Worm (Caenorhabditis elegans) whole organism, L4/young adult: ENCODE data around the gene sto-5.

Experiments
- W03F9.2 ChIP-seq: fragments of 150-350 bp; optimal IDR thresholded peaks from 2 replicates; lab custom pipeline; 2014; ENCODE audit warnings: missing biosample characterization, missing genetic modification characterization
- dao-5 ChIP-seq: sonication (generic microtip); optimal IDR thresholded peaks from 2 replicates; lab custom pipeline; 2016; ENCODE audit warnings: missing genotype, missing genetic modification characterization, moderate library complexity, missing compliant biosample characterization
- him-1 ChIP-seq: sonication (generic microtip); optimal IDR thresholded peaks from 2 replicates; lab custom pipeline; 2016; ENCODE audit warnings: missing genotype, missing genetic modification reagents, missing genetic modification characterization, missing compliant biosample characterization

DNA sequence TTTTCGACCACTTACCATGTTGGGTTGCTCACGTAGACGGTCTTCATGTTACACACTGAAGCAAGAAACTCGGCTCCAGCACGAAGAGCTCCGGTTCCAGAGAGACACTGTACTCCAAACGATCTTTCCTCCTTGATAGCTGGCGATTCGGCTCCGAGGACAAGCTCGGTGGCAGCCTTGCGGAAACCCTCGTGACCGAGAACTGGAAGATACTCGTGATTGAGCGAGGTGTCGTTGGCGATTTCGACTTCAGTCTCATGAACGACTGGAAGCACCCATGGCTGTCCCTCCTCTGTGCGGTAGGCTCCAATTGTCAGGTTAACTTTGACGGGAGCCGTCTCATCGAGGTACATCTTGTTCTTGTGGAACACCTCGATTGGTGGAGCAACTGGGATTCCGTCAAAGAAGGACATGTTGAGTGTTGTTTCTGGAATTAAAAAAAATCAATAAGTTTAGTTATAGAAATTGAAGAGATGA, 32.5 kb downstream of the sto-5 start, which contains the start of gene got-1.2:
- TF ChIP-seq dao-5 (tag; lab: Kevin White, UChicago) (no peak), W03F9.2 (no peak), him-1 (tag; lab: Kevin White, UChicago) (no peak)
